Worm (Caenorhabditis elegans): ENCODE measurements around the gene F35F10.5.

DNA sequence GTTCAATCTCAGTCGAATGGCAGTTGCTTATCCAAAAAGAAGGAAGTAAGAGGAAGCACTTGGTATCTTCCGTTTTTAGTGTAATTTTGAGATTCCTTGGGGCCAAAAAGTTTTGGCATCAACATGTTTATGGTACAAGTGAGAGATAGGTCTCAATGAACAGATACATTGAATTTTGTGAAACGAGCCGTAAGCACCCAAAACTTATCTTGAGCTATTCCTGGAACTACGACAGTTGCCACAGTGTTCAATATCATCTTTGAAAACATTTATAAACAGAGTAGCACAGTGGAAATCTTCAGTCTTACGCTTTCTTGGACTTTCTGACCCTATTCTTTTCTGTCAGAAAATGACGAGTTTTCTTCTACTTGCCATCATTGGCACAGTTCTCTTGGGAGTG, 9.7 kb upstream of the F35F10.5 start, which contains the start of gene T28A11.3:
- TF ChIP-seq tab-1 (GFP tag; IDR thresholded peaks at IDR 0.05) (no peak), ref-1 (GFP tag; conservative IDR thresholded peaks at IDR 0.05) (no peak), T22C8.4 (GFP tag; IDR thresholded peaks at IDR 0.05) (no peak), klf-2 (GFP tag; conservative IDR thresholded peaks at IDR 0.05) (no peak)

Measured in whole organism, midembryonic.